Fruit fly (Drosophila melanogaster) whole organism, embryonic: ENCODE measurements around the gene Tnpo-SR.
A peak's percentile ranks its signal among the peaks of the same experiment; 100 is the strongest.

Experiments
- ATbp ChIP-seq: fragments of 200-800 bp; sonication (Bioruptor generic); optimal IDR thresholded peaks from 2 replicates; lab custom pipeline; 2017; ENCODE audit warnings: missing biosample characterization, mild to moderate bottlenecking, missing genetic modification characterization, missing genetic modification reagents
- Atf3 ChIP-seq: fragments of 200-800 bp; sonication (Bioruptor generic); optimal IDR thresholded peaks from 3 replicates; lab custom pipeline; 2016; ENCODE audit warnings: missing biosample characterization, missing genetic modification characterization
- Bgb ChIP-seq: fragments of 200-800 bp; sonication (Bioruptor generic); IDR thresholded peaks from 2 replicates; pipeline ENCODE4 v1.3.6; 2022; ENCODE audit warnings: missing biosample characterization, missing genetic modification characterization; ENCODE audit not compliant: partially characterized antibody
- CG11398 ChIP-seq: fragments of 200-800 bp; sonication (Bioruptor generic); optimal IDR thresholded peaks from 2 replicates; lab custom pipeline; 2016; ENCODE audit warnings: missing biosample characterization, missing genetic modification characterization
- CG15011 ChIP-seq: fragments of 200-800 bp; sonication (Bioruptor generic); optimal IDR thresholded peaks from 3 replicates; lab custom pipeline; 2018; ENCODE audit warnings: missing biosample characterization, mild to moderate bottlenecking, missing genetic modification characterization
- CG16813 ChIP-seq: fragments of 200-800 bp; sonication (Bioruptor generic); IDR thresholded peaks from 3 replicates; pipeline ENCODE4 v1.3.6; 2022; ENCODE audit warnings: missing biosample characterization, missing genetic modification characterization; ENCODE audit not compliant: partially characterized antibody
- CG1832 ChIP-seq: fragments of 200-800 bp; sonication (Bioruptor generic); optimal IDR thresholded peaks from 2 replicates; lab custom pipeline; 2017; ENCODE audit warnings: missing biosample characterization, mild to moderate bottlenecking, missing genetic modification characterization, inconsistent platforms
- CG2120 ChIP-seq: fragments of 200-800 bp; sonication (Bioruptor generic); optimal IDR thresholded peaks from 3 replicates; lab custom pipeline; 2016; ENCODE audit warnings: missing biosample characterization, missing genetic modification characterization
- CG32772 ChIP-seq: fragments of 200-800 bp; sonication (Bioruptor generic); IDR thresholded peaks from 2 replicates; pipeline ENCODE4 v1.3.6; 2022; ENCODE audit warnings: missing biosample characterization, missing genetic modification characterization
- CG42726 ChIP-seq: fragments of 200-800 bp; sonication (Bioruptor generic); IDR thresholded peaks from 2 replicates; pipeline ENCODE4 v1.3.6; 2022; ENCODE audit warnings: missing biosample characterization, missing genetic modification characterization; ENCODE audit not compliant: partially characterized antibody
- CG4282 ChIP-seq: fragments of 200-800 bp; sonication (Bioruptor generic); optimal IDR thresholded peaks from 2 replicates; lab custom pipeline; 2016; ENCODE audit warnings: missing biosample characterization, missing genetic modification characterization
- CG4404 ChIP-seq: fragments of 200-800 bp; sonication (Bioruptor generic); IDR thresholded peaks from 2 replicates; pipeline ENCODE4 v1.3.6; 2022; ENCODE audit warnings: missing biosample characterization, missing genetic modification characterization
- CG4707 ChIP-seq: fragments of 200-800 bp; sonication (Bioruptor generic); optimal IDR thresholded peaks from 2 replicates; lab custom pipeline; 2018; ENCODE audit warnings: missing biosample characterization, mild to moderate bottlenecking, missing genetic modification characterization, moderate library complexity
- CG4730 ChIP-seq: fragments of 200-800 bp; sonication (Bioruptor generic); IDR thresholded peaks from 2 replicates; pipeline ENCODE4 v1.3.6; 2022; ENCODE audit warnings: missing biosample characterization, missing genetic modification characterization
- CG6765 ChIP-seq: fragments of 200-800 bp; sonication (Bioruptor generic); optimal IDR thresholded peaks from 3 replicates; lab custom pipeline; 2017; ENCODE audit warnings: missing biosample characterization, mild to moderate bottlenecking, missing genetic modification characterization
- CG7271 ChIP-seq: fragments of 200-800 bp; sonication (Bioruptor generic); optimal IDR thresholded peaks from 2 replicates; lab custom pipeline; 2018; ENCODE audit warnings: missing biosample characterization, mild to moderate bottlenecking, missing genetic modification characterization, moderate library complexity
- CG9797 ChIP-seq: fragments of 200-800 bp; sonication (Bioruptor generic); optimal IDR thresholded peaks from 3 replicates; lab custom pipeline; 2018; ENCODE audit warnings: missing biosample characterization, mild to moderate bottlenecking, missing genetic modification characterization
- CG9876 ChIP-seq: fragments of 200-800 bp; sonication (Bioruptor generic); optimal IDR thresholded peaks from 2 replicates; lab custom pipeline; 2016; ENCODE audit warnings: missing biosample characterization, missing genetic modification characterization
- D19B ChIP-seq: fragments of 200-800 bp; sonication (Bioruptor generic); optimal IDR thresholded peaks from 2 replicates; lab custom pipeline; 2017; ENCODE audit warnings: missing biosample characterization, mild to moderate bottlenecking, missing genetic modification characterization
- Dek ChIP-seq: fragments of 200-800 bp; sonication (Bioruptor generic); optimal IDR thresholded peaks from 3 replicates; lab custom pipeline; 2019; ENCODE audit warnings: missing biosample characterization, mild to moderate bottlenecking, missing genetic modification characterization, moderate library complexity
- Dip3 ChIP-seq: fragments of 200-800 bp; sonication (Bioruptor generic); optimal IDR thresholded peaks from 3 replicates; lab custom pipeline; 2016; ENCODE audit warnings: missing biosample characterization, missing genetic modification characterization
- Gsc ChIP-seq: fragments of 200-800 bp; sonication (Bioruptor generic); IDR thresholded peaks from 2 replicates; pipeline ENCODE4 v1.3.6; 2022; ENCODE audit warnings: missing biosample characterization, missing genetic modification characterization
- HHEX ChIP-seq: fragments of 200-800 bp; sonication (Bioruptor generic); optimal IDR thresholded peaks from 3 replicates; lab custom pipeline; 2017; ENCODE audit warnings: missing biosample characterization, mild to moderate bottlenecking, missing genetic modification characterization, missing genetic modification reagents
- HLH3B ChIP-seq: fragments of 200-800 bp; sonication (Bioruptor generic); IDR thresholded peaks from 2 replicates; pipeline ENCODE4 v1.3.6; 2022; ENCODE audit warnings: missing biosample characterization, missing genetic modification characterization
- Hsf ChIP-seq: fragments of 200-800 bp; sonication (Bioruptor generic); optimal IDR thresholded peaks from 3 replicates; lab custom pipeline; 2016; ENCODE audit warnings: missing biosample characterization, missing genetic modification characterization
- Kr ChIP-seq: fragments of 200-800 bp; sonication (Bioruptor generic); optimal IDR thresholded peaks from 2 replicates; lab custom pipeline; 2017; ENCODE audit warnings: missing biosample characterization, mild to moderate bottlenecking, missing genetic modification characterization
- Neu2 ChIP-seq: fragments of 200-800 bp; sonication (Bioruptor generic); optimal IDR thresholded peaks from 3 replicates; lab custom pipeline; 2016; ENCODE audit warnings: missing biosample characterization, missing genetic modification characterization, borderline replicate concordance
- Ravus ChIP-seq: fragments of 200-800 bp; sonication (Bioruptor generic); IDR thresholded peaks from 2 replicates; pipeline ENCODE4 v1.3.6; 2022; ENCODE audit warnings: missing biosample characterization, missing genetic modification characterization
- Rx ChIP-seq: fragments of 200-800 bp; sonication (Bioruptor generic); IDR thresholded peaks from 2 replicates; pipeline ENCODE4 v1.3.6; 2022; ENCODE audit warnings: missing biosample characterization, missing genetic modification characterization
- Stat92E ChIP-seq, 3 experiments: fragments of >200 bp in 2 of 3; fragments of 200-800 bp in 1 of 3; sonication (Bioruptor generic) in 1 of 3; optimal IDR thresholded peaks; 2 replicates each; lab custom pipeline; 2017 to 2019; ENCODE audit warnings: missing biosample characterization in 3 of 3, missing genetic modification characterization in 3 of 3, mild to moderate bottlenecking in 1 of 3, moderate library complexity in 1 of 3
- bcd ChIP-seq: fragments of 200-800 bp; sonication (Bioruptor generic); optimal IDR thresholded peaks from 2 replicates; lab custom pipeline; 2017; ENCODE audit warnings: missing biosample characterization, mild to moderate bottlenecking, missing genetic modification characterization
- chif ChIP-seq, 2 experiments: fragments of 200-800 bp; sonication (Bioruptor generic); optimal IDR thresholded peaks; 3 replicates each; lab custom pipeline; 2016; ENCODE audit warnings: missing biosample characterization in 2 of 2, missing genetic modification characterization in 2 of 2
- ci ChIP-seq: fragments of 200-800 bp; sonication (Bioruptor generic); IDR thresholded peaks from 3 replicates; pipeline ENCODE4 v1.3.6; 2022; ENCODE audit warnings: missing biosample characterization, missing genetic modification characterization
- croc ChIP-seq: fragments of 200-800 bp; sonication (Bioruptor generic); conservative IDR thresholded peaks from 3 replicates; pipeline ENCODE4 v1.3.6; 2022; ENCODE audit warnings: missing biosample characterization, missing genetic modification characterization
- da ChIP-seq: fragments of 200-800 bp; sonication (Bioruptor generic); optimal IDR thresholded peaks from 2 replicates; lab custom pipeline; 2016; ENCODE audit warnings: missing biosample characterization, missing genetic modification characterization
- dm ChIP-seq: fragments of 200-800 bp; sonication (Bioruptor generic); optimal IDR thresholded peaks from 3 replicates; lab custom pipeline; 2016; ENCODE audit warnings: missing biosample characterization, missing genetic modification characterization
- ems ChIP-seq: fragments of 200-800 bp; sonication (Bioruptor generic); optimal IDR thresholded peaks from 3 replicates; lab custom pipeline; 2016; ENCODE audit warnings: missing biosample characterization, missing genetic modification characterization
- esg ChIP-seq: fragments of 200-800 bp; sonication (Bioruptor generic); conservative IDR thresholded peaks from 2 replicates; pipeline ENCODE4 v1.3.6; 2022; ENCODE audit warnings: missing biosample characterization, missing genetic modification characterization
- fd3F ChIP-seq: fragments of 200-800 bp; sonication (Bioruptor generic); optimal IDR thresholded peaks from 2 replicates; lab custom pipeline; 2018; ENCODE audit warnings: missing biosample characterization, mild to moderate bottlenecking, missing genetic modification characterization, moderate library complexity
- fru ChIP-seq: fragments of >200 bp; optimal IDR thresholded peaks from 2 replicates; lab custom pipeline; 2017
- gcm2 ChIP-seq: fragments of 200-800 bp; sonication (Bioruptor generic); optimal IDR thresholded peaks from 2 replicates; lab custom pipeline; 2016; ENCODE audit warnings: missing biosample characterization, missing genetic modification characterization
- gfzf ChIP-seq: fragments of 200-800 bp; sonication (Bioruptor generic); optimal IDR thresholded peaks from 2 replicates; lab custom pipeline; 2016; ENCODE audit warnings: missing biosample characterization, mild to moderate bottlenecking, missing genetic modification characterization, moderate library complexity
- gro ChIP-seq: fragments of 200-800 bp; sonication (Bioruptor generic); optimal IDR thresholded peaks from 2 replicates; lab custom pipeline; 2016; ENCODE audit warnings: missing biosample characterization, missing genetic modification characterization
- lab ChIP-seq: fragments of 200-800 bp; sonication (Bioruptor generic); optimal IDR thresholded peaks from 3 replicates; lab custom pipeline; 2017; ENCODE audit warnings: missing biosample characterization, missing genetic modification characterization, mild to moderate bottlenecking, moderate library complexity, missing genetic modification reagents
- nerfin-1 ChIP-seq: fragments of 200-800 bp; sonication (Bioruptor generic); optimal IDR thresholded peaks from 3 replicates; lab custom pipeline; 2019; ENCODE audit warnings: missing biosample characterization, mild to moderate bottlenecking, missing genetic modification characterization, moderate library complexity
- salm ChIP-seq: fragments of 200-800 bp; sonication (Bioruptor generic); optimal IDR thresholded peaks from 2 replicates; lab custom pipeline; 2018; ENCODE audit warnings: missing biosample characterization, mild to moderate bottlenecking, missing genetic modification characterization
- tgo ChIP-seq: fragments of 200-800 bp; sonication (Bioruptor generic); IDR thresholded peaks from 3 replicates; pipeline ENCODE4 v1.3.6; 2022; ENCODE audit warnings: missing biosample characterization, missing genetic modification characterization
- tna ChIP-seq: fragments of 200-800 bp; sonication (Bioruptor generic); IDR thresholded peaks from 2 replicates; pipeline ENCODE4 v1.3.6; 2022; ENCODE audit warnings: missing biosample characterization, missing genetic modification characterization; ENCODE audit not compliant: partially characterized antibody
- trem ChIP-seq: fragments of 200-800 bp; optimal IDR thresholded peaks from 3 replicates; lab custom pipeline; 2019; ENCODE audit warnings: missing biosample characterization, mild to moderate bottlenecking, missing genetic modification characterization, moderate library complexity
- tx ChIP-seq: fragments of 200-800 bp; sonication (Bioruptor generic); optimal IDR thresholded peaks from 2 replicates; lab custom pipeline; 2016; ENCODE audit warnings: missing biosample characterization, missing genetic modification characterization
- zfh1 ChIP-seq: fragments of 200-800 bp; sonication (Bioruptor generic); IDR thresholded peaks from 3 replicates; pipeline ENCODE4 v1.3.6; 2022; ENCODE audit warnings: missing biosample characterization, missing genetic modification characterization

Tnpo-SR gene

DNA sequence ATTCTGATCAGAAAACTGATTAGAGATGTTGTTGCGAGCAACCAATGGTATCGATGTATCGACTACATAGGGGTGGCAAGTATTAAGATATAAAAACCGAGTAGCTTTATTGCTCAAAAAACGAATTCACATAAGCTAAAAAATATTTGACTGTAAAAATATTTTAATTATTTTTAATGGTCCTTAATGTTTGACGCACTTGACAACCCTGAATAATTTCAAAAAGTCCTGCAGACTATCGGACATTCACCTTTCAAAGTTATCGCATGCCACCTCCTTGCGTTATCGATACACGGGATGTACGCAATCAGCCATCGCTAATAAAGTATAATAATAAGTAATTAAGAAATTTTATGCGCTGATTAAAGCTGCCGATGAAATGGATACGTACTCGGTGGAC is at the start of gene Tnpo-SR, which contains the start of the genes HemK2 and Snapin (continued):
- peak; percentile 81 for TF ChIP-seq Ravus (GFP tag; lab: Robert Waterston, UW)
- peak; percentile 77; the same call in 1 of the 2 replicates for TF ChIP-seq Gsc (GFP tag; lab: Robert Waterston, UW)
- TF ChIP-seq ems = peak; percentile 82
- peak; percentile 88 for TF ChIP-seq esg (GFP tag; lab: Robert Waterston, UW)
- TF ChIP-seq tna = peak; percentile 81
- TF ChIP-seq gcm2 (GFP tag; lab: Kevin White, UChicago) = peak; percentile 74
- TF ChIP-seq CG1832 (GFP tag; lab: Kevin White, UChicago) = no peak
- peak; percentile 91 for TF ChIP-seq gro (GFP tag; lab: Kevin White, UChicago)
- TF ChIP-seq CG4282 (GFP tag; lab: Kevin White, UChicago) = peak; percentile 48
- TF ChIP-seq CG9876 (GFP tag; lab: Kevin White, UChicago) = peak; percentile 69
- peak; percentile 30 for TF ChIP-seq CG11398 (GFP tag; lab: Kevin White, UChicago)
- TF ChIP-seq lab = peak; percentile 94
- peak; percentile 23 for TF ChIP-seq CG4707 (GFP tag; lab: Kevin White, UChicago)
- TF ChIP-seq nerfin-1 = peak; percentile 85
- peak; percentile 87 for TF ChIP-seq HLH3B (GFP tag; lab: Robert Waterston, UW)
- TF ChIP-seq CG16813 (GFP tag; lab: Robert Waterston, UW) = peak; percentile 97
- no peak for TF ChIP-seq Kr
- TF ChIP-seq Bgb (GFP tag; lab: Robert Waterston, UW) = peak; percentile 92
- TF ChIP-seq gfzf (GFP tag; lab: Kevin White, UChicago) = no peak
- TF ChIP-seq Stat92E (GFP tag; optimal IDR thresholded peaks at IDR 0.05; lab: Kevin White, UChicago) = peak in 1 of 3 experiments; percentile 81
- peak; percentile 94 for TF ChIP-seq ci (GFP tag; lab: Robert Waterston, UW)
- peak; percentile 80 for TF ChIP-seq tx (GFP tag; lab: Kevin White, UChicago)
- TF ChIP-seq bcd (GFP tag; lab: Kevin White, UChicago) = peak; percentile 91
- TF ChIP-seq CG4404 (GFP tag; lab: Robert Waterston, UW) = peak; percentile 94
- TF ChIP-seq dm (GFP tag; lab: Kevin White, UChicago) = peak; percentile 72
- peak; percentile 91 for TF ChIP-seq croc (GFP tag; lab: Robert Waterston, UW)
- peak; percentile 73 for TF ChIP-seq D19B (GFP tag; lab: Kevin White, UChicago)
- TF ChIP-seq CG32772 = peak; percentile 92
- peak; percentile 88 for TF ChIP-seq Dip3 (GFP tag; lab: Kevin White, UChicago)
- no peak for TF ChIP-seq fru (lab: Kevin White, UChicago)
- TF ChIP-seq CG9797 (GFP tag; lab: Kevin White, UChicago) = peak; percentile 62
- peak; percentile 69 for TF ChIP-seq CG15011 (GFP tag; lab: Kevin White, UChicago)
- peak; percentile 90 for TF ChIP-seq CG4730 (GFP tag; lab: Robert Waterston, UW)
- peak; percentile 43 for TF ChIP-seq Neu2 (GFP tag; lab: Kevin White, UChicago)
- TF ChIP-seq salm (tag; lab: Kevin White, UChicago) = peak; percentile 77
- peak; percentile 95 for TF ChIP-seq tgo (GFP tag; lab: Robert Waterston, UW)
- TF ChIP-seq da = peak; percentile 55
- peak; percentile 93 for TF ChIP-seq Hsf (GFP tag; lab: Kevin White, UChicago)
- TF ChIP-seq CG6765 (GFP tag; lab: Kevin White, UChicago) = peak; percentile 82
- TF ChIP-seq fd3F = peak; percentile 90
- TF ChIP-seq Atf3 (GFP tag; lab: Kevin White, UChicago) = peak; percentile 84
- peak; percentile 96 for TF ChIP-seq zfh1 (GFP tag; lab: Robert Waterston, UW)
- peak; percentile 85 for TF ChIP-seq Rx (GFP tag; lab: Robert Waterston, UW)
- TF ChIP-seq trem (tag; lab: Kevin White, UChicago) = peak; percentile 95
- TF ChIP-seq Dek (tag; lab: Kevin White, UChicago) = peak; percentile 91
- TF ChIP-seq chif (GFP tag; optimal IDR thresholded peaks at IDR 0.05; lab: Kevin White, UChicago) = peak; percentile 69 to 82
- peak; percentile 85 for TF ChIP-seq CG42726 (GFP tag; lab: Robert Waterston, UW)
- peak; percentile 73 for TF ChIP-seq CG7271 (tag; lab: Kevin White, UChicago)
- peak; percentile 88 for TF ChIP-seq HHEX (GFP tag; lab: Kevin White, UChicago)
- peak; percentile 73 for TF ChIP-seq ATbp (GFP tag; lab: Kevin White, UChicago)
- peak; percentile 96 for TF ChIP-seq CG2120 (GFP tag; lab: Kevin White, UChicago)
